Worm (Caenorhabditis elegans) whole organism, L4 larva: ENCODE data around the gene sre-13.
A peak's percentile ranks its signal among the peaks of the same experiment; 100 is the strongest.

ENCODE experiments used
- F26F4.8 ChIP-seq: fragments of 200-800 bp; sonication (Bioruptor generic); conservative IDR thresholded peaks from 2 replicates; pipeline ENCODE4 v1.3.6; 2022; ENCODE audit warnings: missing genetic modification characterization, missing compliant biosample characterization
- F37D6.2 ChIP-seq: sonication (generic microtip); optimal IDR thresholded peaks from 2 replicates; lab custom pipeline; 2016; ENCODE audit warnings: mild to moderate bottlenecking, missing genetic modification characterization, missing compliant biosample characterization
- R02D3.7 ChIP-seq: fragments of 150-350 bp; sonication (generic microtip); optimal IDR thresholded peaks from 3 replicates; lab custom pipeline; 2014; ENCODE audit warnings: missing biosample characterization, missing genetic modification characterization
- T20F7.1 ChIP-seq: fragments of 200-800 bp; sonication (Bioruptor generic); optimal IDR thresholded peaks from 2 replicates; lab custom pipeline; 2018; ENCODE audit warnings: mild to moderate bottlenecking, missing genetic modification characterization, missing compliant biosample characterization
- aha-1 ChIP-seq: fragments of 150-350 bp; peaks from one replicate; lab custom pipeline; 2014; ENCODE audit warnings: missing biosample characterization, missing genetic modification characterization
- attf-4 ChIP-seq: sonication (generic microtip); optimal IDR thresholded peaks from 3 replicates; lab custom pipeline; 2017; ENCODE audit warnings: missing biosample characterization, missing genetic modification characterization
- ceh-28 ChIP-seq: fragments of 150-350 bp; optimal IDR thresholded peaks from 2 replicates; lab custom pipeline; 2014; ENCODE audit warnings: missing biosample characterization, missing genetic modification reagents, missing genetic modification characterization
- cey-2 ChIP-seq: sonication (generic microtip); optimal IDR thresholded peaks from 3 replicates; lab custom pipeline; 2017; ENCODE audit warnings: missing genetic modification characterization, mild to moderate bottlenecking, missing compliant biosample characterization, antibody characterized with exemption, borderline replicate concordance; ENCODE audit not compliant: insufficient read depth
- daf-12 ChIP-seq: fragments of 150-350 bp; optimal IDR thresholded peaks from 2 replicates; lab custom pipeline; 2014; ENCODE audit warnings: missing biosample characterization, missing genetic modification reagents, missing genetic modification characterization
- daf-16 ChIP-seq, 3 experiments: sonication (generic microtip); optimal IDR thresholded peaks; 2 replicates each; lab custom pipeline; 2016 to 2017; ENCODE audit warnings: missing genetic modification characterization in 3 of 3, missing genetic modification reagents in 3 of 3, mild to moderate bottlenecking in 2 of 3, missing compliant biosample characterization in 2 of 3, missing biosample characterization in 1 of 3, moderate library complexity in 1 of 3
- daf-19 ChIP-seq: fragments of 200-800 bp; sonication (Bioruptor generic); conservative IDR thresholded peaks from 2 replicates; pipeline ENCODE4 v1.3.6; 2022; ENCODE audit warnings: missing genetic modification characterization, missing compliant biosample characterization
- daf-8 ChIP-seq: fragments of 200-800 bp; sonication (Bioruptor generic); IDR thresholded peaks from 2 replicates; pipeline ENCODE4 v1.3.6; 2022; ENCODE audit warnings: missing genetic modification characterization, missing compliant biosample characterization
- dpl-1 ChIP-seq: fragments of 150-350 bp; optimal IDR thresholded peaks from 2 replicates; lab custom pipeline; 2014; ENCODE audit warnings: missing biosample characterization, missing genetic modification reagents, missing genetic modification characterization
- egl-27 ChIP-seq: sonication (generic microtip); optimal IDR thresholded peaks from 3 replicates; lab custom pipeline; 2017; ENCODE audit warnings: missing biosample characterization, missing genetic modification reagents, missing genetic modification characterization
- fkh-10 ChIP-seq: fragments of 150-350 bp; optimal IDR thresholded peaks from 2 replicates; lab custom pipeline; 2014; ENCODE audit warnings: missing biosample characterization, missing genetic modification reagents, missing genetic modification characterization
- hmg-1.1 ChIP-seq: fragments of 200-800 bp; sonication (Bioruptor generic); IDR thresholded peaks from 2 replicates; pipeline ENCODE4 v1.3.6; 2022; ENCODE audit warnings: missing genetic modification reagents, missing genetic modification characterization, missing compliant biosample characterization
- lin-1 ChIP-seq: fragments of 200-800 bp; sonication (Bioruptor generic); IDR thresholded peaks from 2 replicates; pipeline ENCODE4 v1.3.6; 2022; ENCODE audit warnings: missing genetic modification reagents, missing genetic modification characterization, missing compliant biosample characterization
- lin-39 ChIP-seq: fragments of 150-350 bp; optimal IDR thresholded peaks from 2 replicates; lab custom pipeline; 2014; ENCODE audit warnings: missing biosample characterization, missing genetic modification reagents, missing genetic modification characterization
- nhr-11 ChIP-seq: fragments of 150-350 bp; optimal IDR thresholded peaks from 2 replicates; lab custom pipeline; 2014; ENCODE audit warnings: missing biosample characterization, missing genetic modification characterization
- nhr-28 ChIP-seq: fragments of 150-350 bp; optimal IDR thresholded peaks from 2 replicates; lab custom pipeline; 2014; ENCODE audit warnings: missing biosample characterization, missing genetic modification characterization
- nhr-42 ChIP-seq: fragments of 200-800 bp; sonication (Bioruptor generic); IDR thresholded peaks from 2 replicates; pipeline ENCODE4 v1.3.6; 2022; ENCODE audit warnings: missing genetic modification characterization, missing compliant biosample characterization
- nhr-77 ChIP-seq: fragments of 150-350 bp; optimal IDR thresholded peaks from 2 replicates; lab custom pipeline; 2014; ENCODE audit warnings: missing biosample characterization, missing genetic modification characterization
- spr-1 ChIP-seq: sonication (generic microtip); optimal IDR thresholded peaks from 2 replicates; lab custom pipeline; 2016; ENCODE audit warnings: mild to moderate bottlenecking, missing genetic modification characterization, missing compliant biosample characterization
- spr-3 ChIP-seq: fragments of 200-800 bp; sonication (Bioruptor generic); optimal IDR thresholded peaks from 2 replicates; lab custom pipeline; 2018; ENCODE audit warnings: mild to moderate bottlenecking, missing genetic modification characterization, missing compliant biosample characterization
- tag-97 ChIP-seq: fragments of 200-800 bp; sonication (Bioruptor generic); IDR thresholded peaks from 2 replicates; pipeline ENCODE4 v1.3.6; 2022; ENCODE audit warnings: missing genetic modification characterization, missing compliant biosample characterization
- unc-39 ChIP-seq: sonication (generic microtip); optimal IDR thresholded peaks from 2 replicates; lab custom pipeline; 2017; ENCODE audit warnings: missing biosample characterization, missing genetic modification characterization
- unc-62 ChIP-seq, 3 experiments: fragments of 150-350 bp in 1 of 3; sonication (generic microtip); optimal IDR thresholded peaks in 2 of 3; peaks in 1 of 3; 1 replicate in 1 of 3; 2 replicates in 2 of 3; lab custom pipeline; 2014 to 2017; ENCODE audit warnings: missing biosample characterization in 3 of 3, missing genetic modification characterization in 3 of 3, missing genetic modification reagents in 3 of 3, missing genotype in 1 of 3
- vab-7 ChIP-seq: fragments of 200-800 bp; sonication (Bioruptor generic); IDR thresholded peaks from 2 replicates; pipeline ENCODE4 v1.3.6; 2022; ENCODE audit warnings: missing genetic modification reagents, missing genetic modification characterization, missing compliant biosample characterization
- zag-1 ChIP-seq: fragments of 150-350 bp; optimal IDR thresholded peaks from 2 replicates; lab custom pipeline; 2014; ENCODE audit warnings: missing biosample characterization, missing genetic modification characterization

sre-13 gene

DNA sequence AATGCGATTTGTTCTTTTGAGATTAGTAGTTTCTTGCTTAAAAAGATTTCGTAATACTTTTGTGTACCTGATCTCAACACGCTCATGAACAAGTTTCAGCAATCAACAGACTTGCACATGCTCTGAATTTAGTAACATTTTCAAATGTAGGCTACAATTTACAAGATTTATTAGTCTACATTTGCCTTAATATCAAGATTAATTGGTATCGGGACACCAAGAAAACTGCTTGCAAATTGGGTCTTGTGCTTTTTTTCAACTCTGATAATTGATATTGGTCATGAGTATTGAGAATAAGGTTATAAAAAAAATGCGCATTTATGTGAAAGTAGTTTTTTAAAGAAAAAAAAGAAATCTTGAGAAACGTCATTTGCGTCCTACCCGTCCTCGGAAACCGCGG, 44.0 kb downstream of the sre-13 start:
- TF ChIP-seq daf-12 (no peak), hmg-1.1 (GFP tag; lab: Robert Waterston, UW) (no peak), nhr-11 (tag; lab: Kevin White, UChicago) (peak; percentile 64), zag-1 (no peak), unc-62 (GFP tag; optimal IDR thresholded peaks at IDR 0.05 in 1 of 2; lab: Kevin White, UChicago) (peak in 1 of 2 experiments; percentile 58), unc-62 (tag; optimal IDR thresholded peaks at IDR 0.05; lab: Kevin White, UChicago) (no peak), lin-1 (GFP tag; lab: Robert Waterston, UW) (no peak), spr-1 (tag; lab: Kevin White, UChicago) (no peak), ceh-28 (tag; lab: Kevin White, UChicago) (no peak), daf-16 (GFP tag; optimal IDR thresholded peaks at IDR 0.05; lab: Kevin White, UChicago) (no peak), daf-16 (tag; optimal IDR thresholded peaks at IDR 0.05; lab: Kevin White, UChicago) (no peak), lin-39 (tag; lab: Kevin White, UChicago) (no peak), T20F7.1 (no peak), fkh-10 (no peak), nhr-28 (tag; lab: Kevin White, UChicago) (no peak), aha-1 (tag; lab: Kevin White, UChicago) (peak; percentile 67)

DNA sequence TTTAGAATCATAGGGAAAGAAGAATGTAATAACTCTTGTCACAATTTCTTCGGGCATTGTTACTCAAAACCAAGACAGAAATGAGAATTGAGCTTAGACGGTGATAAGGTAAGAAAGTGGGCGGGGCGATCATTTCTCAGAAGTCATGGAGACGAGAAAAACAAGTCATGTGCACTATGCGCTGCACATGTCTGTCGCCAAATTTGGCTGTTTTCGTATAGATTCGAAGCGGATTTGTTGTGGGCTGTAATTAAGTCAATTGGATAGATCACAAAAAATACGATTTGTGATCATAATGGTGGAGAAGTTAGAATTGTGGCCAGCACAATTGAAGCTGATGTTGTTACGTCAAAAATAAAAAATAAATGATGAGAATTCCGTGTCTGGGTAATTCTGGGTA, 44.9 kb downstream of the sre-13 start, which contains the start of gene C01G12.7:
Gene C01G12.7 (minus strand): TSS at position 195 of the 400 bp plus-strand sequence.
- TF ChIP-seq spr-3 (GFP tag; lab: Kevin White, UChicago) (no peak), unc-39 (tag; lab: Kevin White, UChicago) (no peak), nhr-42 (GFP tag; lab: Robert Waterston, UW) (0 out of 2 replicates have a peak, but pooled peaks have one; percentile 13)

DNA sequence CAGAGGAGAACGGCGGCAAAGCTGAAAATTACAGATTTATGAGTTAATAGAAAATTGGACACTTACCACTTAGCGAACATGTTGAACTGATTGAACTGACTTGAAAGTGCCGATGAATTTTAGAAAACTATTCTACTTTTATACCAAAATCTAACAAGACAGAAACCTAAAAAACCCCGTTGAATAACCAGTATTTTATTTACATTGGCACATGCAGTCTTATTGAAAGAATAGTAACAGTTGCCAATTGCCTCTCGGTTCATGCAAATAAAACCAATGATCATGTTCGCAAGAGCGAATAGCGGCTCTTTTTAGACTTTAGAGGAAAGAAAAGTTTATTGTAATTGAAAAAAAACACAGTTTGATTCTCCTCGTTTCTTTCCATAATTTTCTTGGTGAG, 48.5 kb downstream of the sre-13 start, which contains the start of gene nspb-10:
Gene nspb-10 (minus strand): TSS at position 101 of the 400 bp plus-strand sequence.
- TF ChIP-seq daf-19 (GFP tag; lab: Robert Waterston, UW) (no peak), aha-1 (tag; lab: Kevin White, UChicago) (no peak), egl-27 (tag; lab: Kevin White, UChicago) (no peak), nhr-77 (tag; lab: Kevin White, UChicago) (no peak), dpl-1 (GFP tag; lab: Kevin White, UChicago) (no peak), cey-2 (tag; lab: Kevin White, UChicago) (no peak), vab-7 (GFP tag; lab: Robert Waterston, UW) (no peak), tag-97 (no peak), nhr-11 (tag; lab: Kevin White, UChicago) (no peak), daf-8 (GFP tag; lab: Robert Waterston, UW) (no peak), hmg-1.1 (GFP tag; lab: Robert Waterston, UW) (no peak), ceh-28 (tag; lab: Kevin White, UChicago) (no peak), F37D6.2 (tag; lab: Kevin White, UChicago) (no peak), F26F4.8 (no peak), attf-4 (no peak), R02D3.7 (tag; lab: Kevin White, UChicago) (no peak)

DNA sequence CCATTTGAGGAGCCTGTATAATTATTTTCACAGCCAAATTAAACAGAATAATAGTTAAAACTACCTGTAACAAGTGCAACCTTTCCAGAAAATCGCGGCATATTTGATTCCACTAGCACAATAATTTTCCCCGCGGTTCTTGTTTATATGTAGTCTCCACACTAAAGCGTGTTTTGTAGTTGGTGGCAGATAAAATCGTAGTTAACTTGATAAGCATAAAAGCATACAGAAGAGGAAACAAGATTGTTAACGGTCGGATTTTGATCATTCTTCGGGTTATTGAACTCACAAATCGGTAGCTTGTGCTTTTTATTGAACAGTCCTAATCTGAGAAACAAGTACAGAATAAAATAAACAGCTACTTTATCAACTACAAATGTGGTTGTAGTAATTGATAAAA, 49.2 kb downstream of the sre-13 start, which contains the start of gene C01G12.5:
Gene C01G12.5 (minus strand): TSS at position 101 of the 400 bp plus-strand sequence.
- TF ChIP-seq nhr-28 (tag; lab: Kevin White, UChicago) (peak; percentile 24), aha-1 (tag; lab: Kevin White, UChicago) (peak; percentile 26), R02D3.7 (tag; lab: Kevin White, UChicago) (no peak)
